Worm (Caenorhabditis elegans): ENCODE measurements around the gene Y38H6C.9.

The Y38H6C.9 gene

DNA sequence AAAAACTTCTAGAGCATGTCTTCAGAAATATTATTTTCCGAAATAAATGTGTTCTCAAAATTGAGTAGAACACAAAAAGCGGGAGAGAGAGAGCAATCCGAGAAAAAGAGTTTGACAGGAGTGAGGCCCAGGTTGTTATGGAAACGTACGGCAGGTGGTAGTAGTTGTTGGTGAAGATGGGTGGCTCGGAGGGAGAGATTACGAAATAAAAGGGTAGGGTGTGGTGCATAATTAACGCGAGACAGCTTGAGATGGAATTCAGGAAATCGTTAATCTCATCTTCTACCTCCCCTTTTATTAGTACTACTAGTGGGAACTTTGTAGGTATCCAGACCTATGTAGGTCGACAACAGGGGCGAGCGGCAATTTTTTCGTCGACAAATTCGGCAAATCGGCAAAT is 12.0 kb upstream of the Y38H6C.9 start, which contains the start of gene famh-161:
Gene famh-161 (minus strand): TSS at position 101 of the 400 bp plus-strand sequence.
- TF ChIP-seq dmd-8 (GFP tag; IDR thresholded peaks at IDR 0.05) (no peak), daf-16 (GFP tag; optimal IDR thresholded peaks at IDR 0.05) (no peak), daf-16 (tag; optimal IDR thresholded peaks at IDR 0.05) (no peak), lim-7 (GFP tag; IDR thresholded peaks at IDR 0.05) (no peak), zfp-2 (tag; optimal IDR thresholded peaks at IDR 0.05) (no peak), rbr-2 (tag; optimal IDR thresholded peaks at IDR 0.05) (no peak), gei-8 (GFP tag; optimal IDR thresholded peaks at IDR 0.05) (no peak), aha-1 (tag) (no peak), egl-43 (GFP tag; IDR thresholded peaks at IDR 0.05) (no peak), zag-1 (tag; optimal IDR thresholded peaks at IDR 0.05) (no peak), nhr-28 (tag; optimal IDR thresholded peaks at IDR 0.05) (no peak), ztf-7 (tag; optimal IDR thresholded peaks at IDR 0.05) (no peak), ztf-11 (tag; optimal IDR thresholded peaks at IDR 0.05) (no peak), duxl-1 (tag; optimal IDR thresholded peaks at IDR 0.05; ENCODE audit: poor library complexity) (no peak), lin-15B (tag; optimal IDR thresholded peaks at IDR 0.05) (no peak), ZK546.5 (tag; optimal IDR thresholded peaks at IDR 0.05) (no peak), nhr-102 (tag; optimal IDR thresholded peaks at IDR 0.05) (no peak), snpc-4 (tag; optimal IDR thresholded peaks at IDR 0.05) (no peak), nhr-6 (tag; optimal IDR thresholded peaks at IDR 0.05) (no peak), daf-8 (GFP tag; IDR thresholded peaks at IDR 0.05) (no peak), madf-5 (GFP tag; IDR thresholded peaks at IDR 0.05) (no peak)

ce11 chrV:20527493-20527892 is 5.4 kb upstream of the Y38H6C.9 start, which contains the start of gene Y38H6C.13:
Y38H6C.13 (plus strand) TSS chrV:20527793.
- no peak for TF ChIP-seq egl-43 (GFP tag; IDR thresholded peaks at IDR 0.05)
- TF ChIP-seq gei-8 (GFP tag; optimal IDR thresholded peaks at IDR 0.05) = no peak
- TF ChIP-seq nhr-48 (tag; optimal IDR thresholded peaks at IDR 0.05) = no peak
- no peak for TF ChIP-seq tag-97 (GFP tag; IDR thresholded peaks at IDR 0.05)
- TF ChIP-seq ceh-20 (GFP tag; IDR thresholded peaks at IDR 0.05) = no peak
- TF ChIP-seq pqm-1 (tag; optimal IDR thresholded peaks at IDR 0.05) = no peak

DNA sequence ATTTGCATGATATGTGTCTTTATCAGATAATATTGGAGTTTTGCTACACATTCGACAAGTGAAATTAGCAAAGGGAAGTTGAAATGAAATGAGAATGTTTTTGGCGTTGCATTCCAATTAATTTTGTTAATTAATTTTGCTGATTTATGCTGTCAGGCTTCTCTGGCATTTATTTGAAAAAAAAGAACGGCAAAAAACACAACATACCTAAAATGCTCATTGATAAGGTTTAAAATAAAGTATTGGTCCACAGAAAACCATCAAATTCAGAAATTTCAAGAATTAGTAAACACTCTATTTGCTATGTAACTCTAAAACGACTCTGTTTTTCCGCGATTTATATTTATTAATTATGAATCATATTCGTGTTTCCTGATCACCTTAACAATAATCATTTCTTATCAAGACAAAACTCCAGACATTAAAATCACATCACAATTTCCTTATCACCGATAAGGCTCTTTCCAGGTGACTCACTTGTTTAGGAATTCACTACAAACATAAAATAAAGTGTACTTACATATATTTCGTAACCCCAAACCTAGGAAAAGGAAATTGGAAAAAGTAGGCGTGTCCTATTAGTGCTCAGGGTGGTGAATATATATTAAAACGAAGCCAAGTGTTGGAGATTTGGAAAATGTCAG is 3.9 kb upstream of the Y38H6C.9 start, which contains the start of the genes srh-166 and Y38H6C.24:
Gene srh-166 (minus strand): TSS at position 51 of the 644 bp plus-strand sequence.
Gene Y38H6C.24 (plus strand): TSS at position 620 of the 644 bp plus-strand sequence.
- TF ChIP-seq daf-16 (GFP tag; optimal IDR thresholded peaks at IDR 0.05) (no peak), daf-16 (tag; optimal IDR thresholded peaks at IDR 0.05) (peak; percentile 60), tra-1 (GFP tag; IDR thresholded peaks at IDR 0.05) (no peak), mxl-2 (GFP tag; conservative IDR thresholded peaks at IDR 0.05) (no peak), nhr-6 (tag; optimal IDR thresholded peaks at IDR 0.05) (peak; percentile 15), pqm-1 (tag; optimal IDR thresholded peaks at IDR 0.05) (peak; percentile 81), nhr-28 (tag; optimal IDR thresholded peaks at IDR 0.05) (peak; percentile 84), php-3 (GFP tag; IDR thresholded peaks at IDR 0.05) (peak; percentile 68), dmd-6 (GFP tag; IDR thresholded peaks at IDR 0.05) (peak; percentile 44; the same call in 1 of the 2 replicates), nhr-77 (tag; optimal IDR thresholded peaks at IDR 0.05) (no peak)

ce11 chrV:20518927-20519326 is 3.1 kb downstream of the Y38H6C.9 start, which contains the start of gene Y38H6C.25:
Y38H6C.25 (plus strand) TSS chrV:20519227.
- no peak for TF ChIP-seq mxl-2 (GFP tag; conservative IDR thresholded peaks at IDR 0.05)
- TF ChIP-seq ztf-7 (tag; optimal IDR thresholded peaks at IDR 0.05) = no peak
- TF ChIP-seq pqm-1 (tag; optimal IDR thresholded peaks at IDR 0.05) = no peak
- no peak for TF ChIP-seq zfp-2 (tag; optimal IDR thresholded peaks at IDR 0.05)
- TF ChIP-seq F44E2.7 (GFP tag; IDR thresholded peaks at IDR 0.05) = 0 out of 2 replicates have a peak, but pooled peaks have one; percentile 32
- no peak for TF ChIP-seq dpl-1 (GFP tag; optimal IDR thresholded peaks at IDR 0.05)
- no peak for TF ChIP-seq nhr-102 (tag; optimal IDR thresholded peaks at IDR 0.05)

ce11 chrV:20517005-20517404 is 5.1 kb downstream of the Y38H6C.9 start:
- TF ChIP-seq ceh-62 (tag; optimal IDR thresholded peaks at IDR 0.05) (no peak), nhr-48 (tag; optimal IDR thresholded peaks at IDR 0.05) (no peak), ceh-82 (tag; optimal IDR thresholded peaks at IDR 0.05) (no peak), cey-2 (tag; optimal IDR thresholded peaks at IDR 0.05; ENCODE audit: borderline replicate concordance, insufficient read depth) (no peak), hlh-30 (tag; optimal IDR thresholded peaks at IDR 0.05; ENCODE audit: insufficient read depth) (no peak), ZK337.2 (GFP tag; IDR thresholded peaks at IDR 0.05) (no peak), ceh-44 (GFP tag; IDR thresholded peaks at IDR 0.05) (no peak), F26F4.8 (GFP tag; conservative IDR thresholded peaks at IDR 0.05) (no peak), T20F7.1 (GFP tag; optimal IDR thresholded peaks at IDR 0.05) (no peak), aha-1 (tag) (peak; percentile 96), saeg-2 (GFP tag; IDR thresholded peaks at IDR 0.05) (no peak), F44E2.7 (GFP tag; IDR thresholded peaks at IDR 0.05) (0 out of 2 replicates have a peak, but pooled peaks have one; percentile 70), egl-27 (tag; optimal IDR thresholded peaks at IDR 0.05) (no peak), madf-5 (GFP tag; IDR thresholded peaks at IDR 0.05) (no peak)

All from whole organism, L4 larva.